Fruit fly (Drosophila melanogaster): ENCODE measurements around the gene Cht7.

Cht7 gene

DNA sequence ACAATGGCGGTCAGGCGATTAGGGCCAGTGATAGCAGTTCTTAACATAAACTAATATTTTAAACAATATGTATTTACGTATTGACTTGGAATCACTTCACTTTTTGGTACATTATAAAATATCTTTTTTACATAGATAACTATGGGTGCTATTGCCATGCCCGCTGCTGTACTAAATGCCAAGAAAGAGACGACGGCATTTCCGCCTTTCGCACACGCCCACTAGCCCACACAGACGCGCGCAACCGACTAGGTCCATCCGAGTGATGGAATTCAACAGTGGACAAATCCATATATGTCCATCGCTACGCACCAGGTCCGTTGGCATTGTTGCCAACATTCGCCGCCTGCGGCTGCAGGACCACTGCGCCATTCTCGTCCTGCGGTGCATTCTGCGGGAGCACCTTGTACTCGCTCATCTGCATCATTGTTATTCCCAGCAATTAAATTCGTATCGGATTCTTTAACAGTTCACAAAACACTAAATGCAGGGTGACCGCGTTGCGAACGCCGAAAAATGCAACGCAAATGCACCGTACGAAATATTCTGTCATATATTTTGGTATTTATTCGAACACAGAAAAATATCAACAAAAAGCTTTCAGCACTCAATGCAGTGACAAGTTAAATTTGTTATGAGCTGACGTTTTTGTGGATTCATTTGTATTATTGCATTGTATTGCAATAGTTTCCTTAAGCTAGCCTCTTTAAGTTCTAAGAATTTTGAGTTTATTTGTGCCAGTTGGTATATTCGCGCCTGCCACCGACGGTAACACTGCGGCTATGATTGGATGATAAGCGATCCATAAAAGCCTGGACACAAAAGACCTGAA is 60.2 kb downstream of the Cht7 start, which contains the start of the genes scramb2 and Sk2 (continued):
- TF ChIP-seq CG42726 (GFP tag; IDR thresholded peaks at IDR 0.05; ENCODE audit: partially characterized antibody): no peak
- TF ChIP-seq nom (GFP tag; optimal IDR thresholded peaks at IDR 0.05): peak; percentile 96
- peak; percentile 90 for TF ChIP-seq CG1603 (tag; optimal IDR thresholded peaks at IDR 0.05)
- peak; percentile 95 for TF ChIP-seq CG10209 (GFP tag; optimal IDR thresholded peaks at IDR 0.05)
- TF ChIP-seq Hr78 (GFP tag; optimal IDR thresholded peaks at IDR 0.05): peak in 1 of 2 experiments; percentile 81
- TF ChIP-seq CG10267 (tag; optimal IDR thresholded peaks at IDR 0.05): peak; percentile 85
- TF ChIP-seq CG2202 (tag; optimal IDR thresholded peaks at IDR 0.05): peak; percentile 87
- peak; percentile 96 for TF ChIP-seq Xrp1 (GFP tag; IDR thresholded peaks at IDR 0.05)
- peak; percentile 90 for TF ChIP-seq CG13775 (GFP tag; optimal IDR thresholded peaks at IDR 0.05)
- TF ChIP-seq CG17802 (tag; optimal IDR thresholded peaks at IDR 0.05): peak; percentile 74
- TF ChIP-seq D (optimal IDR thresholded peaks at IDR 0.05): no peak
- peak; percentile 95 for TF ChIP-seq D (GFP tag; optimal IDR thresholded peaks at IDR 0.05)
- TF ChIP-seq CG12942 (GFP tag; optimal IDR thresholded peaks at IDR 0.05): peak; percentile 83
- peak; percentile 92 for TF ChIP-seq Ssrp (tag; optimal IDR thresholded peaks at IDR 0.05)
- TF ChIP-seq CG14965 (GFP tag; optimal IDR thresholded peaks at IDR 0.05; ENCODE audit: borderline replicate concordance): peak; percentile 56
- TF ChIP-seq Myb (GFP tag; optimal IDR thresholded peaks at IDR 0.05): peak; percentile 76
- TF ChIP-seq Ets65A (GFP tag): peak; percentile 99
- peak; percentile 89 for TF ChIP-seq CG32772 (GFP tag; IDR thresholded peaks at IDR 0.05)
- peak; percentile 96 for TF ChIP-seq PHDP (tag; optimal IDR thresholded peaks at IDR 0.05)
- TF ChIP-seq ab (GFP tag; optimal IDR thresholded peaks at IDR 0.05): peak; percentile 71
- TF ChIP-seq H2.0 (GFP tag; IDR thresholded peaks at IDR 0.05): peak; percentile 93
- TF ChIP-seq Taf1 (GFP tag; IDR thresholded peaks at IDR 0.05): peak; percentile 92
- peak; percentile 92 for TF ChIP-seq fd3F (GFP tag; optimal IDR thresholded peaks at IDR 0.05)
- TF ChIP-seq CG4424 (GFP tag; optimal IDR thresholded peaks at IDR 0.05): peak; percentile 95
- TF ChIP-seq btn (GFP tag; optimal IDR thresholded peaks at IDR 0.05): peak; percentile 77
- peak; percentile 96 for TF ChIP-seq seq (GFP tag; IDR thresholded peaks at IDR 0.05)
- no peak; the same call in 1 of the 2 replicates for TF ChIP-seq tna (GFP tag; IDR thresholded peaks at IDR 0.05; ENCODE audit: partially characterized antibody)
- peak; percentile 96 for TF ChIP-seq CG12769 (tag; optimal IDR thresholded peaks at IDR 0.05)
- peak; percentile 77 to 89 for TF ChIP-seq chif (GFP tag; optimal IDR thresholded peaks at IDR 0.05)
- TF ChIP-seq CrebB (tag; optimal IDR thresholded peaks at IDR 0.05): peak; percentile 92
- no peak for TF ChIP-seq sc (optimal IDR thresholded peaks at IDR 0.05)
- peak; percentile 92 for TF ChIP-seq sc (GFP tag; optimal IDR thresholded peaks at IDR 0.05)
- peak; percentile 93 for TF ChIP-seq nerfin-1 (tag; optimal IDR thresholded peaks at IDR 0.05)
- peak; percentile 84 for TF ChIP-seq bowl (GFP tag; IDR thresholded peaks at IDR 0.05)
- TF ChIP-seq ems (GFP tag; optimal IDR thresholded peaks at IDR 0.05): peak; percentile 93
- peak; percentile 91 for TF ChIP-seq CG2120 (GFP tag; optimal IDR thresholded peaks at IDR 0.05)
- TF ChIP-seq disco-r (GFP tag; optimal IDR thresholded peaks at IDR 0.05): peak; percentile 67
- peak; percentile 88 for TF ChIP-seq CG7271 (tag; optimal IDR thresholded peaks at IDR 0.05)
- TF ChIP-seq Optix (GFP tag; IDR thresholded peaks at IDR 0.05): peak; percentile 94
- peak; percentile 94 to 96 for TF ChIP-seq bsh (GFP tag; optimal IDR thresholded peaks at IDR 0.05)
- TF ChIP-seq CG43689 (GFP tag; IDR thresholded peaks at IDR 0.05): peak; percentile 77
- TF ChIP-seq bcd (GFP tag; optimal IDR thresholded peaks at IDR 0.05): peak; percentile 95
- TF ChIP-seq Chrac-16 (GFP tag; optimal IDR thresholded peaks at IDR 0.05): peak; percentile 92
- peak; percentile 87 for TF ChIP-seq ac (GFP tag; optimal IDR thresholded peaks at IDR 0.05)
- peak; percentile 95 for TF ChIP-seq zfh1 (GFP tag; IDR thresholded peaks at IDR 0.05)
- peak; percentile 95 for TF ChIP-seq az2 (GFP tag; optimal IDR thresholded peaks at IDR 0.05)
- peak; percentile 96 for TF ChIP-seq CG6813 (GFP tag; optimal IDR thresholded peaks at IDR 0.05)
- TF ChIP-seq CG8359 (GFP tag; optimal IDR thresholded peaks at IDR 0.05; ENCODE audit: borderline replicate concordance): peak; percentile 85

Data from whole organism, embryonic.